Fruit fly (Drosophila melanogaster): ENCODE measurements around the gene CG42597.
A peak's percentile ranks its signal among the peaks of the same experiment; 100 is the strongest.

The CG42597 gene

dm6 chr2L:22036877-22037276, 28.3 kb downstream of the CG42597 start:
- TF ChIP-seq HLH3B (GFP tag; IDR thresholded peaks at IDR 0.05) (no peak), CG31365 (tag; optimal IDR thresholded peaks at IDR 0.05) (no peak), Asciz (GFP tag; optimal IDR thresholded peaks at IDR 0.05) (peak; percentile 41), crc (GFP tag; optimal IDR thresholded peaks at IDR 0.05) (no peak), onecut (GFP tag; IDR thresholded peaks at IDR 0.05) (peak; percentile 52; the same call in 1 of the 2 replicates), CG2202 (tag; optimal IDR thresholded peaks at IDR 0.05) (peak; percentile 53), sens (GFP tag) (peak; percentile 78), gce (GFP tag; IDR thresholded peaks at IDR 0.05) (0 out of 3 replicates have a peak, but pooled peaks have one; percentile 40), CG4328 (GFP tag; optimal IDR thresholded peaks at IDR 0.05) (peak; percentile 5), C15 (GFP tag; IDR thresholded peaks at IDR 0.05) (0 out of 3 replicates have a peak, but pooled peaks have one; percentile 7), lola (GFP tag; optimal IDR thresholded peaks at IDR 0.05) (peak in 1 of 3 experiments; percentile 53), CG1233 (GFP tag; optimal IDR thresholded peaks at IDR 0.05) (peak; percentile 40), CG9727 (GFP tag; optimal IDR thresholded peaks at IDR 0.05) (no peak), fd64A (GFP tag; optimal IDR thresholded peaks at IDR 0.05) (peak; percentile 53), CG12236 (GFP tag; optimal IDR thresholded peaks at IDR 0.05) (peak; percentile 40), CG1602 (GFP tag; optimal IDR thresholded peaks at IDR 0.05) (peak; percentile 4), sc (optimal IDR thresholded peaks at IDR 0.05) (no peak), sc (GFP tag; optimal IDR thresholded peaks at IDR 0.05) (peak; percentile 15), MTF-1 (GFP tag; optimal IDR thresholded peaks at IDR 0.05; ENCODE audit: borderline replicate concordance) (peak; percentile 53), fd102C (GFP tag; optimal IDR thresholded peaks at IDR 0.05) (peak; percentile 62), CG13424 (tag; optimal IDR thresholded peaks at IDR 0.05) (peak; percentile 10), CG12219 (GFP tag; optimal IDR thresholded peaks at IDR 0.05) (no peak), Xrp1 (GFP tag; IDR thresholded peaks at IDR 0.05) (peak; percentile 79), kni (GFP tag; optimal IDR thresholded peaks at IDR 0.05) (peak; percentile 83), CG6254 (GFP tag; optimal IDR thresholded peaks at IDR 0.05) (peak; percentile 56), NC2β (GFP tag; optimal IDR thresholded peaks at IDR 0.05) (peak; percentile 18), H15 (GFP tag; IDR thresholded peaks at IDR 0.05) (no peak), CG6813 (GFP tag; optimal IDR thresholded peaks at IDR 0.05) (peak; percentile 59), bab2 (GFP tag; optimal IDR thresholded peaks at IDR 0.05) (no peak), scrt (GFP tag; optimal IDR thresholded peaks at IDR 0.05) (no peak), CG33557 (GFP tag; optimal IDR thresholded peaks at IDR 0.05) (peak; percentile 80), chm (GFP tag; IDR thresholded peaks at IDR 0.05) (no peak; the same call in 1 of the 2 replicates), CG12104 (GFP tag; optimal IDR thresholded peaks at IDR 0.05) (no peak), CG15011 (GFP tag; optimal IDR thresholded peaks at IDR 0.05) (peak; percentile 13), otp (GFP tag; IDR thresholded peaks at IDR 0.05) (peak; percentile 74; the same call in 2 of the 3 replicates), prd (optimal IDR thresholded peaks at IDR 0.05) (no peak), prd (GFP tag; IDR thresholded peaks at IDR 0.05) (peak; percentile 19; the same call in 1 of the 3 replicates), Aef1 (GFP tag; IDR thresholded peaks at IDR 0.05) (no peak), odd (GFP tag; optimal IDR thresholded peaks at IDR 0.05) (peak; percentile 28), ATbp (GFP tag; optimal IDR thresholded peaks at IDR 0.05) (peak; percentile 41), Ets65A (GFP tag) (peak; percentile 90), CG1529 (GFP tag; optimal IDR thresholded peaks at IDR 0.05) (peak; percentile 13), bigmax (GFP tag; optimal IDR thresholded peaks at IDR 0.05) (no peak), CG10267 (tag; optimal IDR thresholded peaks at IDR 0.05) (peak; percentile 7), CG18764 (GFP tag; optimal IDR thresholded peaks at IDR 0.05) (peak; percentile 0), tup (GFP tag; optimal IDR thresholded peaks at IDR 0.05) (peak; percentile 4), CG14710 (tag; optimal IDR thresholded peaks at IDR 0.05) (peak; percentile 68), CG31441 (GFP tag; IDR thresholded peaks at IDR 0.05) (peak; percentile 44; the same call in 1 of the 2 replicates), HLHmδ (GFP tag; optimal IDR thresholded peaks at IDR 0.05) (peak; percentile 33), CG10209 (GFP tag; optimal IDR thresholded peaks at IDR 0.05) (peak; percentile 28), gem (tag; optimal IDR thresholded peaks at IDR 0.05) (peak; percentile 30)
